Worm (Caenorhabditis elegans): ENCODE measurements around the gene E01G4.3.

DNA sequence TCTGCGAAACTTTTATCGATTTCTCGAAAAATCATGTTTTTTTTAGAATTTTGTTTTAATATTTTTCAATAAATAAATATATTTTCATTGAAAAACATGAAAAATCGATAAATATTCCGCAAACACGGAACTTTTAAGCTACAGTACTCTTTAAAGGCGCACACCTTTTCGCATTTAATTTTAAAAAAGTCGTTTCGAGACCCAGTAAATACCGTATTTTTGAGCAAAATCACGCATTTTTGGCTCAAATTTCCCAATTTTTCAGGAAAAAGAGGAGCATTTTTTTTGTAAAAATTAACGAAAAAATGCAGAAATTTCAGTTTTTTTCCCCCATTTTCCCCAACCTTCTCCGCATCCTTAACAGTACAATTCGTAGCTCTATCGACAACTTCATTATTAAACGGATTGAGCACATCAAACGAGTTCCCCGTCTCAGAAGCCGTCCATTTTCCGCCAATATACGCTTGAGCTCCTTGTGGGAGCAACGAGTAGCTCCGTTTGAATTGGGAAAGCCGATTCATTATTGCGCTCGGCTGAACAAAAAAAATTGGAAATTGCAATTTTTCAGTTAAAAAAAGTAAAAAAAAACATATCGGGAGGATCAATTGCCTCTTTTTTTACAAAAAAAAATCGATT is 22.0 kb upstream of the E01G4.3 start, which contains the start of gene alh-7:
- TF ChIP-seq ets-4 (GFP tag; optimal IDR thresholded peaks at IDR 0.05) (no peak), him-1 (tag; optimal IDR thresholded peaks at IDR 0.05) (no peak)
